Worm (Caenorhabditis elegans) whole organism, L3 larva: ENCODE measurements around the gene exc-15.

Experiments used
- R02D3.7 ChIP-seq: fragments of 150-350 bp; optimal IDR thresholded peaks from 2 replicates; lab custom pipeline; 2014; ENCODE audit warnings: missing biosample characterization, missing genetic modification characterization
- aly-2 ChIP-seq: fragments of 150-350 bp; optimal IDR thresholded peaks from 2 replicates; lab custom pipeline; 2014; ENCODE audit warnings: missing biosample characterization, missing genetic modification characterization
- ama-1 ChIP-seq: fragments of 150-350 bp; optimal IDR thresholded peaks from 2 replicates; lab custom pipeline; 2018
- ceh-16 ChIP-seq: sonication (generic microtip); optimal IDR thresholded peaks from 2 replicates; lab custom pipeline; 2017; ENCODE audit warnings: missing biosample characterization, missing genetic modification characterization
- ceh-28 ChIP-seq: fragments of 150-350 bp; optimal IDR thresholded peaks from 2 replicates; lab custom pipeline; 2014; ENCODE audit warnings: missing biosample characterization, missing genetic modification reagents, missing genetic modification characterization
- ceh-82 ChIP-seq: fragments of 150-350 bp; optimal IDR thresholded peaks from 2 replicates; lab custom pipeline; 2014; ENCODE audit warnings: missing biosample characterization, missing genetic modification characterization
- ceh-9 ChIP-seq: sonication (generic microtip); optimal IDR thresholded peaks from 2 replicates; lab custom pipeline; 2018; ENCODE audit warnings: missing biosample characterization, missing genetic modification characterization
- daf-12 ChIP-seq: fragments of 150-350 bp; optimal IDR thresholded peaks from 2 replicates; lab custom pipeline; 2014; ENCODE audit warnings: missing biosample characterization, missing genetic modification reagents, missing genetic modification characterization
- egl-27 ChIP-seq: sonication (generic microtip); optimal IDR thresholded peaks from 4 replicates; lab custom pipeline; 2017; ENCODE audit warnings: missing biosample characterization, missing genetic modification reagents, missing genetic modification characterization
- egl-5 ChIP-seq: fragments of 150-350 bp; optimal IDR thresholded peaks from 2 replicates; lab custom pipeline; 2017; ENCODE audit warnings: missing biosample characterization, missing genetic modification reagents, missing genetic modification characterization, inconsistent platforms
- elt-1 ChIP-seq: fragments of 150-350 bp; optimal IDR thresholded peaks from 2 replicates; lab custom pipeline; 2014; ENCODE audit warnings: missing biosample characterization, missing genetic modification characterization
- elt-2 ChIP-seq: sonication (generic microtip); optimal IDR thresholded peaks from 2 replicates; lab custom pipeline; 2016; ENCODE audit warnings: missing genetic modification reagents, mild to moderate bottlenecking, missing genetic modification characterization, missing compliant biosample characterization
- eor-1 ChIP-seq, 2 experiments: fragments of 150-350 bp; optimal IDR thresholded peaks; 2 replicates each; lab custom pipeline; 2014 to 2018; ENCODE audit warnings: missing biosample characterization in 2 of 2, missing genetic modification characterization in 2 of 2
- fkh-10 ChIP-seq: sonication (generic microtip); optimal IDR thresholded peaks from 2 replicates; lab custom pipeline; 2017; ENCODE audit warnings: missing biosample characterization, missing genetic modification reagents, missing genetic modification characterization
- fkh-2 ChIP-seq: fragments of 150-350 bp; optimal IDR thresholded peaks from 2 replicates; lab custom pipeline; 2014; ENCODE audit warnings: missing biosample characterization, missing genetic modification reagents, missing genetic modification characterization
- fos-1 ChIP-seq: fragments of 150-350 bp; optimal IDR thresholded peaks from 2 replicates; lab custom pipeline; 2014; ENCODE audit warnings: missing biosample characterization, missing genetic modification characterization
- hmg-11 ChIP-seq: sonication (generic microtip); optimal IDR thresholded peaks from 2 replicates; lab custom pipeline; 2016; ENCODE audit warnings: missing genetic modification characterization, missing compliant biosample characterization
- jun-1 ChIP-seq: fragments of 150-350 bp; optimal IDR thresholded peaks from 2 replicates; lab custom pipeline; 2014; ENCODE audit warnings: missing biosample characterization, missing genetic modification reagents, missing genetic modification characterization
- lin-15B ChIP-seq: fragments of 150-350 bp; optimal IDR thresholded peaks from 2 replicates; lab custom pipeline; 2014; ENCODE audit warnings: missing biosample characterization, missing genetic modification characterization
- lsy-12 ChIP-seq: sonication (generic microtip); optimal IDR thresholded peaks from 2 replicates; lab custom pipeline; 2016; ENCODE audit warnings: mild to moderate bottlenecking, missing genetic modification characterization, missing compliant biosample characterization
- mml-1 ChIP-seq: fragments of 150-350 bp; sonication (generic microtip); optimal IDR thresholded peaks from 3 replicates; lab custom pipeline; 2014; ENCODE audit warnings: missing biosample characterization, missing genetic modification characterization
- nhr-11 ChIP-seq: fragments of 150-350 bp; optimal IDR thresholded peaks from 2 replicates; lab custom pipeline; 2014; ENCODE audit warnings: missing biosample characterization, missing genetic modification characterization
- nhr-23 ChIP-seq: fragments of 150-350 bp; optimal IDR thresholded peaks from 2 replicates; lab custom pipeline; 2014; ENCODE audit warnings: missing biosample characterization, missing genetic modification reagents, missing genetic modification characterization
- nhr-237 ChIP-seq: fragments of 150-350 bp; optimal IDR thresholded peaks from 2 replicates; lab custom pipeline; 2014; ENCODE audit warnings: missing biosample characterization, missing genetic modification characterization
- nhr-25 ChIP-seq: sonication (generic microtip); optimal IDR thresholded peaks from 2 replicates; lab custom pipeline; 2017; ENCODE audit warnings: missing biosample characterization, missing genetic modification characterization
- nhr-28 ChIP-seq: fragments of 150-350 bp; optimal IDR thresholded peaks from 2 replicates; lab custom pipeline; 2014; ENCODE audit warnings: missing biosample characterization, missing genetic modification characterization
- nhr-43 ChIP-seq: sonication (generic microtip); optimal IDR thresholded peaks from 2 replicates; lab custom pipeline; 2016; ENCODE audit warnings: mild to moderate bottlenecking, missing genetic modification characterization, missing compliant biosample characterization; ENCODE audit not compliant: poor library complexity, severe bottlenecking
- nhr-67 ChIP-seq: fragments of 150-350 bp; optimal IDR thresholded peaks from 2 replicates; lab custom pipeline; 2014; ENCODE audit warnings: missing biosample characterization, missing genetic modification characterization
- nhr-77 ChIP-seq: fragments of 150-350 bp; optimal IDR thresholded peaks from 2 replicates; lab custom pipeline; 2014; ENCODE audit warnings: missing biosample characterization, missing genetic modification characterization
- pha-4 ChIP-seq: fragments of 150-350 bp; optimal IDR thresholded peaks from 2 replicates; lab custom pipeline; 2014; ENCODE audit warnings: missing biosample characterization, missing genetic modification reagents, missing genetic modification characterization
- pqm-1 ChIP-seq: fragments of 150-350 bp; optimal IDR thresholded peaks from 2 replicates; lab custom pipeline; 2017; ENCODE audit warnings: missing biosample characterization, missing genetic modification characterization, inconsistent platforms
- skn-1 ChIP-seq: fragments of 150-350 bp; optimal IDR thresholded peaks from 2 replicates; lab custom pipeline; 2014; ENCODE audit warnings: missing biosample characterization, missing genetic modification characterization
- snpc-4 ChIP-seq: fragments of 150-350 bp; optimal IDR thresholded peaks from 2 replicates; lab custom pipeline; 2014; ENCODE audit warnings: missing biosample characterization, missing genetic modification characterization
- tbx-2 ChIP-seq: sonication (generic microtip); optimal IDR thresholded peaks from 2 replicates; lab custom pipeline; 2016; ENCODE audit warnings: mild to moderate bottlenecking, missing genetic modification characterization, missing compliant biosample characterization
- unc-39 ChIP-seq: sonication (generic microtip); optimal IDR thresholded peaks from 4 replicates; lab custom pipeline; 2017; ENCODE audit warnings: missing biosample characterization, missing genetic modification characterization
- unc-62 ChIP-seq: fragments of 150-350 bp; sonication (generic microtip); optimal IDR thresholded peaks from 4 replicates; lab custom pipeline; 2014; ENCODE audit warnings: missing biosample characterization, missing genetic modification reagents, missing genetic modification characterization
- zag-1 ChIP-seq: fragments of 150-350 bp; optimal IDR thresholded peaks from 2 replicates; lab custom pipeline; 2014; ENCODE audit warnings: missing biosample characterization, missing genetic modification characterization
- ztf-11 ChIP-seq: fragments of 150-350 bp; optimal IDR thresholded peaks from 2 replicates; lab custom pipeline; 2014; ENCODE audit warnings: missing biosample characterization, missing genetic modification characterization
- ztf-4 ChIP-seq: fragments of 150-350 bp; optimal IDR thresholded peaks from 2 replicates; lab custom pipeline; 2014; ENCODE audit warnings: missing biosample characterization, missing genetic modification characterization

The exc-15 gene

DNA sequence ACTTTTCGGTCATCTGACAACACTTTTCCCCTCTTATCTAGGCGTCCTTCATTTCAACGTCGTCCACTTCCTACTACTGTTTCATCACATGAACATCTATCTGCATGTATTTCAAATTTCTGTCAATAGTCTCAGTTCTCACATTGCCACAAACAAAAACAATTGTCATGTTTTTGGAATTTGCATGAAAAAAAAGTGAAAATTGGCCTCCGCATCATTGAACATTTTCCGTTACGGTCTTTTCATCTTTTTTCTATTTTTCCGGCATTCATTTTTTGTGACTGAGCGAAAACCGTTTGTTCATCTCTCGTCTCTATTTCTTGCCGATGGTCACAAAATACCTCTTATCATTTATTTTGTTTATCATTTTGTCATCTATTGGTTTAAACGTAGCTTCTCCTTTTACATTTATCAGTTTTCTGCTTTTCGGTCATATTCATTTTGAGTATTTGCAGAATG is at the start of gene exc-15:
TSS of gene exc-15 (plus strand) at position 411 of the 459 bp plus-strand sequence.
- TF ChIP-seq tbx-2 (tag; lab: Kevin White, UChicago) (no peak), ceh-9 (tag; lab: Kevin White, UChicago) (no peak), ceh-28 (tag; lab: Kevin White, UChicago) (peak; percentile 11), elt-1 (tag; lab: Kevin White, UChicago) (no peak), ceh-16 (tag; lab: Kevin White, UChicago) (no peak), fos-1 (tag; lab: Kevin White, UChicago) (no peak), elt-2 (tag; lab: Kevin White, UChicago) (peak; percentile 91), lsy-12 (tag; lab: Kevin White, UChicago) (no peak), pha-4 (tag; lab: Kevin White, UChicago) (peak; percentile 18), egl-5 (no peak), nhr-43 (tag; lab: Kevin White, UChicago) (peak; percentile 24), egl-27 (no peak), nhr-237 (tag; lab: Kevin White, UChicago) (no peak), hmg-11 (tag; lab: Kevin White, UChicago) (no peak), unc-62 (GFP tag; lab: Kevin White, UChicago) (no peak), nhr-11 (tag; lab: Kevin White, UChicago) (no peak), fkh-10 (GFP tag; lab: Kevin White, UChicago) (no peak), nhr-28 (tag; lab: Kevin White, UChicago) (no peak), ztf-4 (tag; lab: Kevin White, UChicago) (no peak), nhr-23 (tag; lab: Kevin White, UChicago) (peak; percentile 25), eor-1 (tag; optimal IDR thresholded peaks at IDR 0.05; lab: Kevin White, UChicago) (no peak), aly-2 (tag; lab: Kevin White, UChicago) (no peak), nhr-67 (no peak), fkh-2 (tag; lab: Kevin White, UChicago) (no peak), ztf-11 (tag; lab: Kevin White, UChicago) (no peak), snpc-4 (no peak), nhr-25 (tag; lab: Kevin White, UChicago) (no peak), lin-15B (tag; lab: Kevin White, UChicago) (no peak), daf-12 (tag; lab: Kevin White, UChicago) (no peak), zag-1 (tag; lab: Kevin White, UChicago) (no peak), skn-1 (tag; lab: Kevin White, UChicago) (no peak), jun-1 (tag; lab: Kevin White, UChicago) (no peak), pqm-1 (tag; lab: Kevin White, UChicago) (peak; percentile 48), R02D3.7 (tag; lab: Kevin White, UChicago) (no peak), nhr-77 (no peak), mml-1 (tag; lab: Kevin White, UChicago) (no peak), ceh-82 (tag; lab: Kevin White, UChicago) (no peak), unc-39 (tag; lab: Kevin White, UChicago) (no peak)

DNA sequence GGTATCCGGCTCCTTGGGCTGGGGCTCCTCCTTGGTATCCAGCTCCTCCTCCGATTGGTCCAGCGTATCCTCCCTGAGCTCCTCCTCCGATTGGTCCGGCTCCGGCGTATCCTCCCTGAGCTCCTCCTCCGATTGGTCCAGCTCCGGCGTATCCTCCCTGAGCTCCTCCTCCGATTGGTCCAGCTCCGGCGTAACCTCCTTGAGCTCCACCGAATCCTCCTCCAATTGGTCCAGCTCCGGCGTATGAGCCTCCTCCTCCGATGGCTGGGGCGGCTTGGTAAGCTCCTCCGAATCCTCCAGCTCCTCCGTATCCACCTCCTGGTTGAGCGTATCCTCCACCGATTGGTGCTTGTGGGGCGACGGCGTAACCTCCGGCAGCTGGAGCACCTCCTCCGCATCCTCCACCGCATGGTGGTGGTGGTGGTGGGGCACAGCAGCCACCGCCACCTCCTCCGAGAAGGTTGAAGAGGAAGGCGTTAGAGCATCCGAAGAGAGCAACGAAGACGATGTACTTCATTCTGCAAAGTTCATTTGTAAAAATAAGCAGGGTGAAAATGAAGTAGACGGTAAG is 47.8 kb upstream of the exc-15 start, which contains the start of gene Y47D7A.13:
TSS of gene Y47D7A.13 (minus strand) at position 517 of the 571 bp plus-strand sequence.
- TF ChIP-seq zag-1 (tag; lab: Kevin White, UChicago): no peak
- TF ChIP-seq nhr-237 (tag; lab: Kevin White, UChicago): no peak
- no peak for TF ChIP-seq fos-1 (tag; lab: Kevin White, UChicago)
- TF ChIP-seq elt-2 (tag; lab: Kevin White, UChicago): no peak
- peak; percentile 31 for TF ChIP-seq nhr-25 (tag; lab: Kevin White, UChicago)
- no peak for TF ChIP-seq ama-1 (lab: Kevin White, UChicago)
- no peak for TF ChIP-seq R02D3.7 (tag; lab: Kevin White, UChicago)

DNA sequence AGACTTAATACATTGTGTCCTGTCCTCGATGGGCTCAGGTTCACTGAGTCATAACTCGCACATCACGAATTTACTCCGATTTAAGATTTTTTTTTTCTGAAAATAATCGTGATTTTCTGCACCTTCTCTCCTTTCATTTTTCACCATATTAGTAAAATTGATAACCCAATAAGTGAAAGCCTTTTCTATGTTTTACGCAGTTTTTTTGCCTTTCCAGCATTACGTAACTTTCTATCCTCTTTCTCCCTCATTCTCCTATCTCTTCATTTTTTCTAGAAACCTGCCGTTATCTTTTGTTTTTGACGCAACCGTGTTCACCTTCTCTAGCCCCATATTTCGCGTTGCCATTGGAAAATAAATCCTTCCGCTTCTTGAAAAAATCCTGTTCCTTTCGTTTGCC is 46.0 kb upstream of the exc-15 start:
- TF ChIP-seq nhr-25 (tag; lab: Kevin White, UChicago) (peak; percentile 43), lin-15B (tag; lab: Kevin White, UChicago) (no peak)
